Worm (Caenorhabditis elegans): ENCODE measurements around the gene Y43F4B.10.

ce11 chrIII:13342079-13342734 is 28.3 kb downstream of the Y43F4B.10 start, which contains the start of gene dro-1:
- no peak for TF ChIP-seq egrh-3 (GFP tag; IDR thresholded peaks at IDR 0.05)
- TF ChIP-seq akir-1 (GFP tag; optimal IDR thresholded peaks at IDR 0.05), result no peak
- TF ChIP-seq ama-1 (optimal IDR thresholded peaks at IDR 0.05), result no peak
- TF ChIP-seq ama-1 (GFP tag; optimal IDR thresholded peaks at IDR 0.05), result no peak
- TF ChIP-seq rcor-1 (GFP tag; IDR thresholded peaks at IDR 0.05), result no peak
- no peak for TF ChIP-seq egl-18 (GFP tag; IDR thresholded peaks at IDR 0.05)
- no peak for TF ChIP-seq F57A8.1 (GFP tag; optimal IDR thresholded peaks at IDR 0.05)
- TF ChIP-seq F37B4.10 (GFP tag; IDR thresholded peaks at IDR 0.05), result no peak
- no peak for TF ChIP-seq bed-2 (GFP tag; IDR thresholded peaks at IDR 0.05)
- TF ChIP-seq F23B12.7 (tag; optimal IDR thresholded peaks at IDR 0.05; ENCODE audit: insufficient read depth), result no peak
